Fruit fly (Drosophila melanogaster) whole organism, wandering third instar larva: ENCODE results near the gene CG7239.
A peak's percentile ranks its signal among the peaks of the same experiment; 100 is the strongest.

Source experiments
- Abd-B ChIP-seq: fragments of >200 bp; optimal IDR thresholded peaks from 2 replicates; lab custom pipeline; 2017; ENCODE audit warnings: missing biosample characterization, missing genetic modification characterization
- CG32264 ChIP-seq: fragments of 200-800 bp; sonication (Bioruptor generic); optimal IDR thresholded peaks from 2 replicates; lab custom pipeline; 2016; ENCODE audit warnings: missing biosample characterization, missing genetic modification characterization
- CG9705 ChIP-seq: fragments of 200-800 bp; sonication (Bioruptor generic); optimal IDR thresholded peaks from 2 replicates; lab custom pipeline; 2018; ENCODE audit warnings: missing biosample characterization, mild to moderate bottlenecking, missing genetic modification characterization
- CrebA ChIP-seq: fragments of 200-800 bp; sonication (Bioruptor generic); optimal IDR thresholded peaks from 2 replicates; lab custom pipeline; 2016; ENCODE audit warnings: missing biosample characterization, mild to moderate bottlenecking, missing genetic modification characterization, borderline replicate concordance
- Dif ChIP-seq: fragments of 200-275, 200-300 bp; sonication (Bioruptor generic); optimal IDR thresholded peaks from 2 replicates; lab custom pipeline; 2018; ENCODE audit warnings: missing biosample characterization, missing genetic modification characterization; ENCODE audit not compliant: partially characterized antibody
- GATAd ChIP-seq: sonication (Bioruptor generic); optimal IDR thresholded peaks from 2 replicates; lab custom pipeline; 2016; ENCODE audit warnings: missing biosample characterization, missing genetic modification characterization
- HLH106 ChIP-seq: fragments of 200-800 bp; optimal IDR thresholded peaks from 3 replicates; lab custom pipeline; 2019; ENCODE audit warnings: missing biosample characterization, mild to moderate bottlenecking, missing genetic modification characterization, moderate library complexity
- Hnf4 ChIP-seq: fragments of 200-800 bp; sonication (Bioruptor generic); optimal IDR thresholded peaks from 2 replicates; lab custom pipeline; 2016; ENCODE audit warnings: missing biosample characterization, mild to moderate bottlenecking, missing genetic modification characterization
- Hr83 ChIP-seq: fragments of 200-300 bp; sonication (Bioruptor generic); optimal IDR thresholded peaks from 2 replicates; lab custom pipeline; 2016; ENCODE audit warnings: missing biosample characterization, mild to moderate bottlenecking, missing genetic modification characterization, moderate library complexity; ENCODE audit not compliant: poor library complexity, severe bottlenecking
- Jra ChIP-seq: sonication (Bioruptor generic); optimal IDR thresholded peaks from 2 replicates; lab custom pipeline; 2016; ENCODE audit warnings: missing biosample characterization, missing genetic modification characterization
- Myc ChIP-seq: fragments of >200 bp; optimal IDR thresholded peaks from 2 replicates; lab custom pipeline; 2017
- N ChIP-seq: fragments of >200 bp; optimal IDR thresholded peaks from 2 replicates; lab custom pipeline; 2018; ENCODE audit warnings: missing biosample characterization, missing external identifiers, missing genetic modification characterization
- OdsH ChIP-seq: fragments of 200-800 bp; sonication (Bioruptor generic); optimal IDR thresholded peaks from 2 replicates; lab custom pipeline; 2016; ENCODE audit warnings: missing biosample characterization, mild to moderate bottlenecking, missing genetic modification characterization
- Rel ChIP-seq, 2 experiments: fragments of 200-800 bp; sonication (Bioruptor generic) in 1 of 2; optimal IDR thresholded peaks; 2 replicates in 1 of 2; 3 replicates in 1 of 2; lab custom pipeline; 2016 to 2019; ENCODE audit warnings: mild to moderate bottlenecking in 2 of 2, missing biosample characterization in 2 of 2, missing genetic modification characterization in 2 of 2, moderate library complexity in 1 of 2
- Sp1 ChIP-seq: fragments of 200-800 bp; sonication (Bioruptor generic); optimal IDR thresholded peaks from 3 replicates; lab custom pipeline; 2019; ENCODE audit warnings: missing biosample characterization, mild to moderate bottlenecking, missing genetic modification characterization, moderate library complexity
- Vsx2 ChIP-seq: fragments of 200-300, 225-300 bp; sonication (Bioruptor generic); optimal IDR thresholded peaks from 2 replicates; lab custom pipeline; 2018; ENCODE audit warnings: missing biosample characterization, missing genetic modification characterization; ENCODE audit not compliant: partially characterized antibody
- br ChIP-seq: fragments of 200-800 bp; sonication (Bioruptor generic); optimal IDR thresholded peaks from 2 replicates; lab custom pipeline; 2016; ENCODE audit warnings: missing biosample characterization, missing genetic modification characterization
- brk ChIP-seq: fragments of 200-800 bp; sonication (Bioruptor generic); optimal IDR thresholded peaks from 2 replicates; lab custom pipeline; 2016; ENCODE audit warnings: missing biosample characterization, mild to moderate bottlenecking, missing genetic modification characterization
- dl ChIP-seq, 2 experiments: fragments of 175-275, 200-275 bp in 1 of 2; fragments of 200-275 bp in 1 of 2; sonication (Bioruptor generic); optimal IDR thresholded peaks; lab custom pipeline; 2018; ENCODE audit warnings: mild to moderate bottlenecking in 2 of 2, missing biosample characterization in 2 of 2, missing genetic modification characterization in 2 of 2, moderate library complexity in 2 of 2; ENCODE audit not compliant: partially characterized antibody in 2 of 2, insufficient read depth in 1 of 2
- dsf ChIP-seq: sonication (Bioruptor generic); optimal IDR thresholded peaks from 2 replicates; lab custom pipeline; 2016; ENCODE audit warnings: missing biosample characterization, missing genetic modification characterization, borderline replicate concordance
- ey ChIP-seq: fragments of 200-800 bp; sonication (Bioruptor generic); optimal IDR thresholded peaks from 2 replicates; lab custom pipeline; 2016; ENCODE audit warnings: missing biosample characterization, missing genetic modification characterization
- foxo ChIP-seq, 2 experiments: fragments of 200-800 bp; sonication (Bioruptor generic); optimal IDR thresholded peaks; 2 replicates in 1 of 2; 3 replicates in 1 of 2; lab custom pipeline; 2016 to 2017; ENCODE audit warnings: missing biosample characterization in 2 of 2, missing genetic modification characterization in 2 of 2
- fru ChIP-seq: fragments of 200-800 bp; sonication (Bioruptor generic); optimal IDR thresholded peaks from 3 replicates; lab custom pipeline; 2016; ENCODE audit warnings: missing biosample characterization, mild to moderate bottlenecking, missing genetic modification characterization
- h ChIP-seq: fragments of 200-800 bp; sonication (Bioruptor generic); optimal IDR thresholded peaks from 3 replicates; lab custom pipeline; 2016; ENCODE audit warnings: missing biosample characterization, mild to moderate bottlenecking, missing genetic modification characterization
- lola ChIP-seq: fragments of >200 bp; optimal IDR thresholded peaks from 2 replicates; lab custom pipeline; 2017; ENCODE audit warnings: missing biosample characterization, missing genetic modification characterization
- pan ChIP-seq: fragments of >200 bp; optimal IDR thresholded peaks from 2 replicates; lab custom pipeline; 2017
- rgr ChIP-seq: fragments of 200-800 bp; sonication (Bioruptor generic); optimal IDR thresholded peaks from 3 replicates; lab custom pipeline; 2016; ENCODE audit warnings: missing biosample characterization, mild to moderate bottlenecking, missing genetic modification characterization
- sv ChIP-seq: fragments of 200-800 bp; sonication (Bioruptor generic); optimal IDR thresholded peaks from 3 replicates; lab custom pipeline; 2016; ENCODE audit warnings: missing biosample characterization, missing genetic modification characterization
- tai ChIP-seq: sonication (Bioruptor generic); optimal IDR thresholded peaks from 2 replicates; lab custom pipeline; 2016; ENCODE audit warnings: missing biosample characterization, missing genetic modification characterization
- usp ChIP-seq: fragments of >200 bp; optimal IDR thresholded peaks from 2 replicates; lab custom pipeline; 2017; ENCODE audit warnings: missing biosample characterization, missing genetic modification characterization

The CG7239 gene

dm6 chr2L:5789268-5789667, 12.8 kb upstream of the CG7239 start:
- no peak for TF ChIP-seq h (GFP tag; lab: Kevin White, UChicago)
- no peak for TF ChIP-seq pan
- no peak for TF ChIP-seq ey (GFP tag; lab: Kevin White, UChicago)
- no peak for TF ChIP-seq Hr83 (GFP tag; lab: Kevin White, UChicago)
- TF ChIP-seq HLH106 = no peak
- no peak for TF ChIP-seq Sp1 (GFP tag; lab: Kevin White, UChicago)
- TF ChIP-seq Myc (lab: Kevin White, UChicago) = no peak

dm6 chr2L:5790799-5791526, 11.1 kb upstream of the CG7239 start:
- TF ChIP-seq brk (no peak), CrebA (GFP tag; lab: Kevin White, UChicago) (no peak), Jra (GFP tag; lab: Kevin White, UChicago) (no peak), GATAd (no peak), OdsH (GFP tag; lab: Kevin White, UChicago) (no peak), dsf (GFP tag; lab: Kevin White, UChicago) (no peak), usp (no peak), h (GFP tag; lab: Kevin White, UChicago) (peak; percentile 44), fru (GFP tag; lab: Kevin White, UChicago) (peak; percentile 18)
- TF ChIP-seq, all 38 proteins: peak for 2

dm6 chr2L:5793098-5793497, 8.9 kb upstream of the CG7239 start:
- TF ChIP-seq Myc (lab: Kevin White, UChicago) (no peak), CG9705 (GFP tag; lab: Kevin White, UChicago) (no peak), Hr83 (GFP tag; lab: Kevin White, UChicago) (no peak), sv (GFP tag; lab: Kevin White, UChicago) (no peak), brk (no peak), CG32264 (GFP tag; lab: Kevin White, UChicago) (no peak), Hnf4 (GFP tag; lab: Kevin White, UChicago) (no peak), dl (GFP tag; optimal IDR thresholded peaks at IDR 0.05; lab: Kevin White, UChicago; ENCODE audit: insufficient read depth in 1 of 2, partially characterized antibody in 2 of 2) (no peak), CrebA (GFP tag; lab: Kevin White, UChicago) (no peak), pan (no peak), Vsx2 (GFP tag; lab: Kevin White, UChicago) (no peak), foxo (GFP tag; optimal IDR thresholded peaks at IDR 0.05; lab: Kevin White, UChicago) (no peak), rgr (GFP tag; lab: Kevin White, UChicago) (no peak), tai (GFP tag; lab: Kevin White, UChicago) (no peak), Rel (GFP tag; optimal IDR thresholded peaks at IDR 0.05; lab: Kevin White, UChicago) (no peak), Rel (tag; optimal IDR thresholded peaks at IDR 0.05; lab: Kevin White, UChicago) (no peak), lola (GFP tag; lab: Kevin White, UChicago) (no peak)

dm6 chr2L:5795192-5795591, 6.8 kb upstream of the CG7239 start:
- no peak for TF ChIP-seq Hr83 (GFP tag; lab: Kevin White, UChicago)
- TF ChIP-seq Dif = no peak
- no peak for TF ChIP-seq Abd-B (GFP tag; lab: Kevin White, UChicago)
- no peak for TF ChIP-seq br (GFP tag; lab: Kevin White, UChicago)
- no peak for TF ChIP-seq Hnf4 (GFP tag; lab: Kevin White, UChicago)
- TF ChIP-seq Myc (lab: Kevin White, UChicago) = no peak
- no peak for TF ChIP-seq pan

- TF ChIP-seq sv (GFP tag; lab: Kevin White, UChicago) = peak; percentile 35
- no peak for TF ChIP-seq Myc (lab: Kevin White, UChicago)
- no peak for TF ChIP-seq N (GFP tag; lab: Kevin White, UChicago)
- no peak for TF ChIP-seq Dif
- no peak for TF ChIP-seq GATAd
- no peak for TF ChIP-seq CrebA (GFP tag; lab: Kevin White, UChicago)
Observed at dm6 chr2L:5797977-5798376, 4.0 kb upstream of the CG7239 start.
